Worm (Caenorhabditis elegans) whole organism, young adult: ENCODE measurements around the gene Y64G10A.7.

Experiments
- ama-1 ChIP-seq, 3 experiments: fragments of 150-350 bp in 1 of 3; sonication (generic microtip) in 2 of 3; optimal IDR thresholded peaks; 2 replicates each; lab custom pipeline; 2014 to 2018; ENCODE audit warnings: missing biosample characterization in 2 of 3, missing genetic modification characterization in 2 of 3, missing genetic modification reagents in 2 of 3
- hmg-1.2 ChIP-seq: fragments of 200-800 bp; sonication (Bioruptor generic); IDR thresholded peaks from 2 replicates; pipeline ENCODE4 v1.3.6; 2022; ENCODE audit warnings: missing genetic modification reagents, missing genetic modification characterization, missing compliant biosample characterization

- TF ChIP-seq hmg-1.2 (GFP tag; lab: Robert Waterston, UW) (no peak), ama-1 (optimal IDR thresholded peaks at IDR 0.05; lab: Kevin White, UChicago) (no peak), ama-1 (GFP tag; optimal IDR thresholded peaks at IDR 0.05; lab: Kevin White, UChicago) (no peak)
These were observed 6.8 kb upstream of the Y64G10A.7 start for ce11 chrIV:14284920-14285319.
